Worm (Caenorhabditis elegans) whole organism, L3 larva: ENCODE results near the gene ZK105.6.

Experiments used
- ceh-9 ChIP-seq: sonication (generic microtip); optimal IDR thresholded peaks from 2 replicates; lab custom pipeline; 2018; ENCODE audit warnings: missing biosample characterization, missing genetic modification characterization
- elt-3 ChIP-seq, 3 experiments: fragments of 150-350 bp in 1 of 3; sonication (generic microtip) in 2 of 3; optimal IDR thresholded peaks; 2 replicates in 2 of 3; 4 replicates in 1 of 3; lab custom pipeline; 2014 to 2017; ENCODE audit warnings: missing biosample characterization in 3 of 3, missing genetic modification characterization in 3 of 3
- fkh-10 ChIP-seq: sonication (generic microtip); optimal IDR thresholded peaks from 2 replicates; lab custom pipeline; 2017; ENCODE audit warnings: missing biosample characterization, missing genetic modification reagents, missing genetic modification characterization
- fos-1 ChIP-seq: fragments of 150-350 bp; optimal IDR thresholded peaks from 2 replicates; lab custom pipeline; 2014; ENCODE audit warnings: missing biosample characterization, missing genetic modification characterization
- lin-15B ChIP-seq: fragments of 150-350 bp; optimal IDR thresholded peaks from 2 replicates; lab custom pipeline; 2014; ENCODE audit warnings: missing biosample characterization, missing genetic modification characterization
- lin-39 ChIP-seq: fragments of 150-350 bp; optimal IDR thresholded peaks from 2 replicates; lab custom pipeline; 2018; ENCODE audit warnings: missing biosample characterization, missing genetic modification reagents, missing genetic modification characterization
- nhr-25 ChIP-seq: sonication (generic microtip); optimal IDR thresholded peaks from 2 replicates; lab custom pipeline; 2017; ENCODE audit warnings: missing biosample characterization, missing genetic modification characterization
- nhr-28 ChIP-seq: fragments of 150-350 bp; optimal IDR thresholded peaks from 2 replicates; lab custom pipeline; 2014; ENCODE audit warnings: missing biosample characterization, missing genetic modification characterization
- nhr-76 ChIP-seq: fragments of 150-350 bp; sonication (generic microtip); optimal IDR thresholded peaks from 5 replicates; lab custom pipeline; 2014; ENCODE audit warnings: missing biosample characterization, missing genetic modification characterization
- nhr-77 ChIP-seq: fragments of 150-350 bp; optimal IDR thresholded peaks from 2 replicates; lab custom pipeline; 2014; ENCODE audit warnings: missing biosample characterization, missing genetic modification characterization
- tbx-2 ChIP-seq: sonication (generic microtip); optimal IDR thresholded peaks from 2 replicates; lab custom pipeline; 2016; ENCODE audit warnings: mild to moderate bottlenecking, missing genetic modification characterization, missing compliant biosample characterization
- unc-62 ChIP-seq: fragments of 150-350 bp; sonication (generic microtip); optimal IDR thresholded peaks from 4 replicates; lab custom pipeline; 2014; ENCODE audit warnings: missing biosample characterization, missing genetic modification reagents, missing genetic modification characterization
- ztf-4 ChIP-seq: fragments of 150-350 bp; optimal IDR thresholded peaks from 2 replicates; lab custom pipeline; 2014; ENCODE audit warnings: missing biosample characterization, missing genetic modification characterization

- TF ChIP-seq lin-15B (tag; lab: Kevin White, UChicago) (no peak), fos-1 (tag; lab: Kevin White, UChicago) (no peak), fkh-10 (GFP tag; lab: Kevin White, UChicago) (no peak), nhr-77 (tag; lab: Kevin White, UChicago) (no peak), ztf-4 (tag; lab: Kevin White, UChicago) (no peak), nhr-25 (tag; lab: Kevin White, UChicago) (no peak), ceh-9 (no peak), nhr-28 (tag; lab: Kevin White, UChicago) (no peak), lin-39 (tag; lab: Kevin White, UChicago) (no peak), elt-3 (tag; optimal IDR thresholded peaks at IDR 0.05; lab: Kevin White, UChicago) (no peak), unc-62 (GFP tag; lab: Kevin White, UChicago) (no peak), tbx-2 (no peak), nhr-76 (tag; lab: Kevin White, UChicago) (no peak)
These were observed 1.9 kb downstream of the ZK105.6 start, which contains the start of gene ZK105.14 for ce11 chrV:7721945-7722344.
